Worm (Caenorhabditis elegans): ENCODE results near the gene F40G9.15.

DNA sequence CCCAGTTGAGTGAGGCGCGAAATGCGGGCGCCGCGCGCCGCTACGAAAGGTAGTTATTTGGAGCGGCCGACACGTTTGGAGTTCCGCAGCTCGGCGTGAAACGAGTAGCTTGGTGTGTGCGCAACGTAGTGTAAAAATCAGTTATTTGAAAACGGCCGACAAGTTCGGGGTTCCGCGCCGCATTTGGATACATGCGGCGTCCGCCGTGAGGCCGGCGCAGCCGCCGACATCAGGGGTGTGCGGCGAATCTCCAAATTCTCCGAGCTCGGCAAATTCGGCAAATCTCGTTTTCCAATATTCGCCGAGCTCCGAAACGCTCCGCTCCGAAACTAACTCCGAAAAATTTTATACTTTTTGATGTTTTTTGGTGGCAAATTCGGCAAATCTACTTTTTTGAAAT is 24.2 kb upstream of the F40G9.15 start:
- TF ChIP-seq Y5F2A.4 (GFP tag; optimal IDR thresholded peaks at IDR 0.05) = no peak
- TF ChIP-seq dmd-9 (GFP tag; IDR thresholded peaks at IDR 0.05) = no peak
- no peak for TF ChIP-seq mdl-1 (tag; optimal IDR thresholded peaks at IDR 0.05)
- TF ChIP-seq nhr-25 (tag; optimal IDR thresholded peaks at IDR 0.05; ENCODE audit: borderline replicate concordance, insufficient read depth) = no peak
- no peak for TF ChIP-seq unc-39 (tag; optimal IDR thresholded peaks at IDR 0.05)
- no peak for TF ChIP-seq php-3 (GFP tag; IDR thresholded peaks at IDR 0.05)
- TF ChIP-seq aly-2 (tag; optimal IDR thresholded peaks at IDR 0.05) = no peak
